Worm (Caenorhabditis elegans): ENCODE data around the gene col-142.
A peak's percentile ranks its signal among the peaks of the same experiment; 100 is the strongest.

col-142 gene

ce11 chrV:6878559-6878958, 47.6 kb downstream of the col-142 start:
- no peak for TF ChIP-seq F22D6.2 (tag; optimal IDR thresholded peaks at IDR 0.05)
- TF ChIP-seq madf-8 (GFP tag; conservative IDR thresholded peaks at IDR 0.05) = no peak
- TF ChIP-seq ekl-4 (GFP tag; IDR thresholded peaks at IDR 0.05) = no peak
- no peak for TF ChIP-seq lin-54 (GFP tag; optimal IDR thresholded peaks at IDR 0.05)
- no peak for TF ChIP-seq akir-1 (GFP tag; optimal IDR thresholded peaks at IDR 0.05)
- TF ChIP-seq rpc-1 (optimal IDR thresholded peaks at IDR 0.05) = no peak
- TF ChIP-seq rpc-1 (tag; optimal IDR thresholded peaks at IDR 0.05) = no peak
- TF ChIP-seq rec-8 (tag; optimal IDR thresholded peaks at IDR 0.05) = no peak
- no peak for TF ChIP-seq F55B11.4 (tag; optimal IDR thresholded peaks at IDR 0.05; ENCODE audit: borderline replicate concordance, insufficient read depth)
- no peak for TF ChIP-seq snpc-1.1 (tag; optimal IDR thresholded peaks at IDR 0.05; ENCODE audit: insufficient read depth)
- no peak for TF ChIP-seq nhr-179 (tag; optimal IDR thresholded peaks at IDR 0.05)
- TF ChIP-seq egl-18 (GFP tag; IDR thresholded peaks at IDR 0.05) = no peak
- no peak for TF ChIP-seq snpc-3.4 (tag; optimal IDR thresholded peaks at IDR 0.05)
- TF ChIP-seq C17E4.6 (GFP tag; IDR thresholded peaks at IDR 0.05) = no peak
- TF ChIP-seq Y56A3A.18 (GFP tag; IDR thresholded peaks at IDR 0.05) = no peak
- TF ChIP-seq efl-1 (GFP tag; optimal IDR thresholded peaks at IDR 0.05) = no peak
- no peak for TF ChIP-seq lir-1 (GFP tag; conservative IDR thresholded peaks at IDR 0.05)
- no peak for TF ChIP-seq lin-40 (tag; optimal IDR thresholded peaks at IDR 0.05)
- TF ChIP-seq ceh-100 (GFP tag; IDR thresholded peaks at IDR 0.05) = no peak
- TF ChIP-seq F39B2.1 (GFP tag; IDR thresholded peaks at IDR 0.05) = no peak

DNA sequence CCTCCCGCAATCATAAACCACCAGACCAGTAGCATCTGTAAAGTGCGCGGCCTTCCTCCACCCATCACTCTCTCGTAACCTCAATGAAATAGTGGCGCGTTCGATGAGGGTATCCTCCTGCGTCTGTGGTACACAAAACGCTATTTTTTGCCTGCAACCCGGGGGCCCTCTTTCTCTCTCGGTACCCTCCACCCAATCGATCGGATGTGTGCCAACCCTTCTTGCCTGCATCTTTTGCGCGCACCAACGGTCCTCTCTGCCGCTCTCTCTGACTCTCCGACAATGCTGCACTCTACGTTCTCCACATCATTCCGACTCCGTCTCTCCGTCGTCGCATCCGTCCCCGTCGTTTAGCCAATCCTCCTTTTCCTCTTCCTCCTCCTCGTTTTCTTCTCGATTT, 48.5 kb downstream of the col-142 start:
- TF ChIP-seq ztf-25 (GFP tag; IDR thresholded peaks at IDR 0.05) (no peak), ets-4 (GFP tag; optimal IDR thresholded peaks at IDR 0.05) (no peak), cebp-2 (GFP tag; IDR thresholded peaks at IDR 0.05) (no peak), ceh-27 (GFP tag; optimal IDR thresholded peaks at IDR 0.05) (peak; percentile 78), madf-3 (GFP tag; IDR thresholded peaks at IDR 0.05) (peak; percentile 54; the same call in 1 of the 2 replicates), pha-4 (tag; optimal IDR thresholded peaks at IDR 0.05) (no peak), D2030.7 (GFP tag; IDR thresholded peaks at IDR 0.05) (no peak), sdz-38 (tag; optimal IDR thresholded peaks at IDR 0.05) (no peak), ceh-58 (GFP tag; IDR thresholded peaks at IDR 0.05) (no peak), zfh-2 (GFP tag; conservative IDR thresholded peaks at IDR 0.05) (peak; percentile 99), die-1 (tag; optimal IDR thresholded peaks at IDR 0.05) (peak; percentile 56), ztf-26 (tag; optimal IDR thresholded peaks at IDR 0.05) (peak; percentile 34), zim-3 (tag; optimal IDR thresholded peaks at IDR 0.05) (no peak), aptf-2 (GFP tag; conservative IDR thresholded peaks at IDR 0.05) (no peak), K12H6.12 (tag; optimal IDR thresholded peaks at IDR 0.05) (peak; percentile 87), nhr-120 (GFP tag; IDR thresholded peaks at IDR 0.05) (no peak), mes-4 (tag; optimal IDR thresholded peaks at IDR 0.05) (no peak), F55B11.4 (tag; optimal IDR thresholded peaks at IDR 0.05; ENCODE audit: borderline replicate concordance, insufficient read depth) (no peak), C17E4.6 (GFP tag; IDR thresholded peaks at IDR 0.05) (no peak), Y56A3A.18 (GFP tag; IDR thresholded peaks at IDR 0.05) (no peak), B0035.1 (tag; optimal IDR thresholded peaks at IDR 0.05) (no peak), aptf-3 (GFP tag; IDR thresholded peaks at IDR 0.05) (no peak), gei-17 (GFP tag; optimal IDR thresholded peaks at IDR 0.05) (peak; percentile 16), ztf-6 (GFP tag; IDR thresholded peaks at IDR 0.05) (peak; percentile 35; the same call in 1 of the 2 replicates), ceh-79 (tag; optimal IDR thresholded peaks at IDR 0.05) (no peak), Y95B8A.8 (GFP tag; IDR thresholded peaks at IDR 0.05) (no peak), attf-3 (GFP tag; conservative IDR thresholded peaks at IDR 0.05) (no peak), ZK185.1 (tag; optimal IDR thresholded peaks at IDR 0.05; ENCODE audit: poor library complexity, severe bottlenecking) (no peak), F49E8.2 (tag; optimal IDR thresholded peaks at IDR 0.05; ENCODE audit: insufficient read depth) (no peak), ztf-28 (GFP tag; IDR thresholded peaks at IDR 0.05) (no peak), egl-44 (GFP tag; IDR thresholded peaks at IDR 0.05) (no peak), hsf-1 (GFP tag; IDR thresholded peaks at IDR 0.05) (no peak)

All from whole organism, young adult.